Fruit fly (Drosophila melanogaster): ENCODE measurements around the gene CG33500.

The CG33500 gene

DNA sequence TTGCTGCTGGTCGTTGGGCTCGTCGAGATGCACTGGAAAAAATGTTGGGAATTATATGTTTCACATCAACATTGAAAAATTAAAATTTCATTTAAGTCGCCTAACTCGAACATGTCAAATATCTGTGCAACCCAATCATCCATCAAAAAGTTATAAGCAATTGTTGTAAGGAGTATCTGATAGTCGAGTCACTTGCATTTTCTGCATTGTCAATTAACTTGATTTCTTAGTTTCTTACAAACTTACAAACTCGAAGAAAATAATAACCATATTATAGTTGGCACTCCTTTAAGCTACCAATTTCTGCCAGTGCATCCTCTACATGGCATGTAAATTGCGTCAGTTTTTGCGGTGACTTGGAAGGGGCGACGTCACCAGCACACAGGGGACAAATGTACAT, 25.3 kb upstream of the CG33500 start (continued):
- TF ChIP-seq CG15336 (GFP tag; IDR thresholded peaks at IDR 0.05) (peak; percentile 47; the same call in 1 of the 2 replicates), Sox102F (GFP tag; optimal IDR thresholded peaks at IDR 0.05) (peak; percentile 66), CG3032 (tag; optimal IDR thresholded peaks at IDR 0.05) (peak; percentile 69), CG6854 (GFP tag; optimal IDR thresholded peaks at IDR 0.05) (peak; percentile 5), svp (GFP tag) (peak; percentile 83), Blimp-1 (GFP tag; optimal IDR thresholded peaks at IDR 0.05) (peak; percentile 14), CG10669 (GFP tag; optimal IDR thresholded peaks at IDR 0.05) (peak; percentile 76), spab (GFP tag; optimal IDR thresholded peaks at IDR 0.05) (peak; percentile 54), vri (GFP tag; optimal IDR thresholded peaks at IDR 0.05) (no peak), lz (GFP tag; optimal IDR thresholded peaks at IDR 0.05) (peak; percentile 69), CG8632 (GFP tag; optimal IDR thresholded peaks at IDR 0.05) (peak; percentile 53), CG6276 (GFP tag; optimal IDR thresholded peaks at IDR 0.05) (peak; percentile 57), CG8119 (GFP tag; IDR thresholded peaks at IDR 0.05) (peak; percentile 70), CG11762 (GFP tag; optimal IDR thresholded peaks at IDR 0.05; ENCODE audit: insufficient read depth) (peak; percentile 51)

DNA sequence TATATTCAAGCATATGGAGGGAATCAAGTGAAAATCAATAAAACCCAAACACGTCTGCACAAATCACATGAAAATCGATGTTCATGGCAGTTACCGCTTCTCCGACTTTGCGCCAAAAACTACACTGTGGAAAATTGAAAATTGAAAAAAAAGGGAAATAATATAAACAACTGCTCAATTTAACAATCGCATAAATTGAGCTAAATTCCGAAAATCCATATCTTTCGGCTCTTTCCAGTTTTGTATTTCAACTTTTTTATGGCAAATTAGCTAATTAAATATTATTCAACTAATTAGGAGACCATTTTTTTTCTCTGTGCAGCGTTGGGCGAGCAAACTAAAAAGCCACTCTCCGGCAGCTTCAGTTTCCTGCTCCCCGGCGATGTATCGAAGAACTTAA, 24.0 kb upstream of the CG33500 start:
- no peak for TF ChIP-seq svp (GFP tag)
- TF ChIP-seq net (GFP tag; optimal IDR thresholded peaks at IDR 0.05), result no peak
- peak; percentile 25 for TF ChIP-seq CG3919 (GFP tag; optimal IDR thresholded peaks at IDR 0.05)
- TF ChIP-seq lz (GFP tag; optimal IDR thresholded peaks at IDR 0.05), result no peak
- TF ChIP-seq Lpt (GFP tag; optimal IDR thresholded peaks at IDR 0.05), result no peak
- TF ChIP-seq CG8119 (GFP tag; IDR thresholded peaks at IDR 0.05), result 0 out of 3 replicates have a peak, but pooled peaks have one; percentile 20
- TF ChIP-seq achi (GFP tag; optimal IDR thresholded peaks at IDR 0.05), result peak; percentile 6
- TF ChIP-seq Eip78C (GFP tag), result peak; percentile 81
- no peak for TF ChIP-seq Ets21C (GFP tag; optimal IDR thresholded peaks at IDR 0.05)
- no peak for TF ChIP-seq acj6 (GFP tag; optimal IDR thresholded peaks at IDR 0.05)
- no peak for TF ChIP-seq OdsH (GFP tag; optimal IDR thresholded peaks at IDR 0.05)
- TF ChIP-seq dsx (GFP tag; optimal IDR thresholded peaks at IDR 0.05; ENCODE audit: poor library complexity, severe bottlenecking), result no peak
- TF ChIP-seq Ets96B (tag; optimal IDR thresholded peaks at IDR 0.05), result peak; percentile 3
- TF ChIP-seq CG34406 (GFP tag; optimal IDR thresholded peaks at IDR 0.05), result no peak
- 0 out of 3 replicates have a peak, but pooled peaks have one; percentile 12 for TF ChIP-seq eg (GFP tag; IDR thresholded peaks at IDR 0.05)
- TF ChIP-seq CG32006 (GFP tag; optimal IDR thresholded peaks at IDR 0.05), result peak; percentile 19

DNA sequence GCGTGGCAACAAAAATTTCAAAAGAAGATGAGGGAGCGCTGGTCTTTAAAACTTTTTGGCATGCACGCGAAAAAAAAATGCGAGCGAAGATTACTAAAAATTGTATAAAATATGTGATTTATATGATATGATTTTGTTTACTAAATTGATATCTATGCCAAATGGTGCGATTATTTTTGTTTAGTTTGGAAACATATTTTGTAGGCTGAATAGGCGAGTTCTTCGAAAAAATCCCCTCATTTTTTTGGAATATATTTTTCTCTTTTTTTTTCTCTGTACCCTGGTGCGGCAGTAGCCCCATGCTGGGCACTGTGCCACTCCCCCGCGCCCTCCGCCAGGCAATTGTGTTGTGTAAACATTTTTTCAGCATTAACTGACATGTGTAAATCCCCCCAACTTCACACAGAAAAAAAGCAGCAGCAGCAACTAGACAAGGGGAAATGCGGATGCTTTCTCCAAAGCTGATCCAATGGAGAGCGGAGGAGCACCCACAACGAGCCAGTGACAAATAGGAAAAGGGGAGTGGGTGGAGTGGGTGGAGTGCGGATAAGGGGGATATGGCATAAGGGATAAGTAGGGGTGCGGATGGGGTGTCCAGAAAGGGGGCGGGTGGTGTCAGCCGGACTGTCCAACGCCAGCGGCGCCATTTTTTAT, 22.4 kb upstream of the CG33500 start:
- TF ChIP-seq Eip78C (GFP tag) (peak; percentile 78), Met (GFP tag; optimal IDR thresholded peaks at IDR 0.05) (peak; percentile 47), CG16779 (tag; optimal IDR thresholded peaks at IDR 0.05) (no peak), CG7368 (GFP tag; optimal IDR thresholded peaks at IDR 0.05) (no peak), Ets96B (tag; optimal IDR thresholded peaks at IDR 0.05) (peak; percentile 2), dac (GFP tag; optimal IDR thresholded peaks at IDR 0.05) (no peak), eg (GFP tag; IDR thresholded peaks at IDR 0.05) (no peak), CG6792 (GFP tag; optimal IDR thresholded peaks at IDR 0.05) (peak; percentile 10), vri (GFP tag; optimal IDR thresholded peaks at IDR 0.05) (no peak), CG3919 (GFP tag; optimal IDR thresholded peaks at IDR 0.05) (no peak), CG6276 (GFP tag; optimal IDR thresholded peaks at IDR 0.05) (no peak), svp (GFP tag) (peak; percentile 48), spab (GFP tag; optimal IDR thresholded peaks at IDR 0.05) (no peak), CG8632 (GFP tag; optimal IDR thresholded peaks at IDR 0.05) (peak; percentile 22), CG11762 (GFP tag; optimal IDR thresholded peaks at IDR 0.05; ENCODE audit: insufficient read depth) (no peak), CG10669 (GFP tag; optimal IDR thresholded peaks at IDR 0.05) (peak; percentile 12), CG32006 (GFP tag; optimal IDR thresholded peaks at IDR 0.05) (peak; percentile 31), CG3032 (tag; optimal IDR thresholded peaks at IDR 0.05) (no peak), CG8119 (GFP tag; IDR thresholded peaks at IDR 0.05) (peak; percentile 28; the same call in 1 of the 3 replicates), topi (GFP tag; optimal IDR thresholded peaks at IDR 0.05) (peak; percentile 9), CG4318 (GFP tag; optimal IDR thresholded peaks at IDR 0.05) (peak; percentile 9), lz (GFP tag; optimal IDR thresholded peaks at IDR 0.05) (peak; percentile 3), Sox102F (GFP tag; optimal IDR thresholded peaks at IDR 0.05) (no peak), acj6 (GFP tag; optimal IDR thresholded peaks at IDR 0.05) (peak; percentile 42), Eip75B (GFP tag; optimal IDR thresholded peaks at IDR 0.05) (peak; percentile 12), Hr39 (GFP tag; optimal IDR thresholded peaks at IDR 0.05) (peak; percentile 22), Lpt (GFP tag; optimal IDR thresholded peaks at IDR 0.05) (no peak), fd85E (GFP tag; optimal IDR thresholded peaks at IDR 0.05) (no peak), CG34406 (GFP tag; optimal IDR thresholded peaks at IDR 0.05) (peak; percentile 4), CG11902 (GFP tag; optimal IDR thresholded peaks at IDR 0.05) (no peak), CG6854 (GFP tag; optimal IDR thresholded peaks at IDR 0.05) (no peak), fd59A (GFP tag; optimal IDR thresholded peaks at IDR 0.05) (no peak), CG1621 (tag; optimal IDR thresholded peaks at IDR 0.05) (no peak), CG6163 (GFP tag; IDR thresholded peaks at IDR 0.05) (peak; percentile 34; the same call in 1 of the 3 replicates), CG6808 (GFP tag; optimal IDR thresholded peaks at IDR 0.05) (no peak), esn (GFP tag; optimal IDR thresholded peaks at IDR 0.05) (peak; percentile 46)
